Worm (Caenorhabditis elegans) whole organism, L2 larva: ENCODE results near the gene F23D12.3.
A peak's percentile ranks its signal among the peaks of the same experiment; 100 is the strongest.

Experiments used
- C34F6.9 ChIP-seq: fragments of 150-350 bp; optimal IDR thresholded peaks from 2 replicates; lab custom pipeline; 2014; ENCODE audit warnings: missing biosample characterization, missing genetic modification characterization
- F13H6.1 ChIP-seq: sonication (generic microtip); optimal IDR thresholded peaks from 2 replicates; lab custom pipeline; 2016; ENCODE audit warnings: missing genetic modification characterization, missing compliant biosample characterization
- R02D3.7 ChIP-seq: fragments of 150-350 bp; optimal IDR thresholded peaks from 2 replicates; lab custom pipeline; 2014; ENCODE audit warnings: missing biosample characterization, missing genetic modification characterization
- Y55F3AM.14 ChIP-seq: fragments of 200-800 bp; sonication (Bioruptor generic); optimal IDR thresholded peaks from 2 replicates; lab custom pipeline; 2018; ENCODE audit warnings: mild to moderate bottlenecking, missing genetic modification characterization, missing compliant biosample characterization
- ZK546.5 ChIP-seq: sonication (generic microtip); optimal IDR thresholded peaks from 2 replicates; lab custom pipeline; 2017; ENCODE audit warnings: missing biosample characterization, missing genetic modification characterization
- alr-1 ChIP-seq: fragments of 150-350 bp; optimal IDR thresholded peaks from 2 replicates; lab custom pipeline; 2014; ENCODE audit warnings: missing biosample characterization, missing genetic modification characterization
- aly-2 ChIP-seq: fragments of 150-350 bp; optimal IDR thresholded peaks from 2 replicates; lab custom pipeline; 2014; ENCODE audit warnings: missing biosample characterization, missing genetic modification characterization
- ama-1 ChIP-seq: fragments of 150-350 bp; optimal IDR thresholded peaks from 2 replicates; lab custom pipeline; 2018; ENCODE audit warnings: inconsistent platforms
- blmp-1 ChIP-seq: sonication (generic microtip); optimal IDR thresholded peaks from 2 replicates; lab custom pipeline; 2017; ENCODE audit warnings: missing genetic modification characterization, mild to moderate bottlenecking, missing compliant biosample characterization, antibody characterized with exemption, moderate library complexity; ENCODE audit not compliant: insufficient read depth
- ceh-16 ChIP-seq: fragments of 150-350 bp; optimal IDR thresholded peaks from 2 replicates; lab custom pipeline; 2014; ENCODE audit warnings: missing biosample characterization, missing genetic modification characterization
- ceh-82 ChIP-seq: fragments of 150-350 bp; optimal IDR thresholded peaks from 2 replicates; lab custom pipeline; 2014; ENCODE audit warnings: missing biosample characterization, missing genetic modification characterization
- crh-2 ChIP-seq: sonication (generic microtip); optimal IDR thresholded peaks from 2 replicates; lab custom pipeline; 2017; ENCODE audit warnings: missing biosample characterization, missing genetic modification characterization
- dmd-4 ChIP-seq: sonication (generic microtip); optimal IDR thresholded peaks from 2 replicates; lab custom pipeline; 2017; ENCODE audit warnings: missing biosample characterization, missing genetic modification characterization
- egl-27 ChIP-seq: sonication (generic microtip); optimal IDR thresholded peaks from 3 replicates; lab custom pipeline; 2017; ENCODE audit warnings: missing biosample characterization, missing genetic modification reagents, missing genetic modification characterization
- elt-1 ChIP-seq: fragments of 150-350 bp; optimal IDR thresholded peaks from 2 replicates; lab custom pipeline; 2014; ENCODE audit warnings: missing biosample characterization, missing genetic modification characterization
- elt-3 ChIP-seq: sonication (generic microtip); optimal IDR thresholded peaks from 2 replicates; lab custom pipeline; 2017; ENCODE audit warnings: missing biosample characterization, missing genetic modification characterization
- fos-1 ChIP-seq: fragments of 150-350 bp; optimal IDR thresholded peaks from 2 replicates; lab custom pipeline; 2014; ENCODE audit warnings: missing biosample characterization, missing genetic modification characterization
- gmeb-1 ChIP-seq: fragments of 150-350 bp; optimal IDR thresholded peaks from 2 replicates; lab custom pipeline; 2014; ENCODE audit warnings: missing biosample characterization, missing genetic modification characterization
- lin-11 ChIP-seq: fragments of 150-350 bp; sonication (generic microtip); optimal IDR thresholded peaks from 2 replicates; lab custom pipeline; 2014; ENCODE audit warnings: missing biosample characterization, missing genetic modification characterization, inconsistent platforms, mixed read lengths
- lin-13 ChIP-seq: fragments of 150-350 bp; optimal IDR thresholded peaks from 2 replicates; lab custom pipeline; 2014; ENCODE audit warnings: missing biosample characterization, missing genetic modification reagents, missing genetic modification characterization
- lin-39 ChIP-seq: fragments of 150-350 bp; optimal IDR thresholded peaks from 2 replicates; lab custom pipeline; 2014; ENCODE audit warnings: missing biosample characterization, missing genetic modification reagents, missing genetic modification characterization
- lsy-2 ChIP-seq, 2 experiments: fragments of 150-350 bp in 1 of 2; sonication (generic microtip) in 1 of 2; optimal IDR thresholded peaks; 2 replicates each; lab custom pipeline; 2014 to 2017; ENCODE audit warnings: missing biosample characterization in 2 of 2, missing genetic modification characterization in 2 of 2
- mab-5 ChIP-seq: fragments of 150-350 bp; optimal IDR thresholded peaks from 2 replicates; lab custom pipeline; 2014; ENCODE audit warnings: missing biosample characterization, missing genetic modification characterization
- mbf-1 ChIP-seq: sonication (generic microtip); optimal IDR thresholded peaks from 2 replicates; lab custom pipeline; 2017; ENCODE audit warnings: missing biosample characterization, missing genetic modification characterization
- mdl-1 ChIP-seq, 2 experiments: fragments of 150-350 bp in 1 of 2; sonication (generic microtip) in 1 of 2; optimal IDR thresholded peaks; 2 replicates each; lab custom pipeline; 2017; ENCODE audit warnings: missing biosample characterization in 2 of 2, missing genetic modification characterization in 2 of 2
- nhr-10 ChIP-seq: sonication (generic microtip); optimal IDR thresholded peaks from 2 replicates; lab custom pipeline; 2017; ENCODE audit warnings: missing biosample characterization, missing genetic modification characterization
- nhr-11 ChIP-seq: fragments of 150-350 bp; optimal IDR thresholded peaks from 2 replicates; lab custom pipeline; 2014; ENCODE audit warnings: missing biosample characterization, missing genetic modification characterization
- nhr-12 ChIP-seq: fragments of 150-350 bp; optimal IDR thresholded peaks from 2 replicates; lab custom pipeline; 2014; ENCODE audit warnings: missing biosample characterization, missing genetic modification characterization
- nhr-129 ChIP-seq: fragments of 150-350 bp; optimal IDR thresholded peaks from 2 replicates; lab custom pipeline; 2014; ENCODE audit warnings: missing biosample characterization, missing genetic modification characterization
- nhr-21 ChIP-seq: fragments of 150-350 bp; optimal IDR thresholded peaks from 2 replicates; lab custom pipeline; 2014; ENCODE audit warnings: missing biosample characterization, missing genetic modification characterization
- nhr-23 ChIP-seq: fragments of 150-350 bp; optimal IDR thresholded peaks from 2 replicates; lab custom pipeline; 2014; ENCODE audit warnings: missing biosample characterization, missing genetic modification reagents, missing genetic modification characterization
- nhr-237 ChIP-seq: fragments of 150-350 bp; optimal IDR thresholded peaks from 2 replicates; lab custom pipeline; 2014; ENCODE audit warnings: missing biosample characterization, missing genetic modification characterization
- nhr-25 ChIP-seq: fragments of 150-350 bp; sonication (generic microtip); optimal IDR thresholded peaks from 3 replicates; lab custom pipeline; 2014; ENCODE audit warnings: missing biosample characterization, missing genetic modification characterization
- nhr-6 ChIP-seq: fragments of 150-350 bp; optimal IDR thresholded peaks from 2 replicates; lab custom pipeline; 2014; ENCODE audit warnings: missing biosample characterization, missing genetic modification characterization
- nhr-77 ChIP-seq: fragments of 150-350 bp; optimal IDR thresholded peaks from 2 replicates; lab custom pipeline; 2014; ENCODE audit warnings: missing biosample characterization, missing genetic modification characterization
- peb-1 ChIP-seq: fragments of 150-350 bp; optimal IDR thresholded peaks from 2 replicates; lab custom pipeline; 2014; ENCODE audit warnings: missing biosample characterization, missing genetic modification characterization
- sem-4 ChIP-seq: fragments of 150-350 bp; optimal IDR thresholded peaks from 2 replicates; lab custom pipeline; 2014; ENCODE audit warnings: missing biosample characterization, missing genetic modification reagents, missing genetic modification characterization
- skn-1 ChIP-seq: sonication (generic microtip); optimal IDR thresholded peaks from 2 replicates; lab custom pipeline; 2017; ENCODE audit warnings: missing biosample characterization, missing genetic modification characterization
- sma-3 ChIP-seq: sonication (generic microtip); optimal IDR thresholded peaks from 2 replicates; lab custom pipeline; 2016; ENCODE audit warnings: missing genetic modification reagents, missing genetic modification characterization, missing compliant biosample characterization
- sma-9 ChIP-seq, 2 experiments: fragments of 150-350 bp in 1 of 2; sonication (generic microtip) in 1 of 2; optimal IDR thresholded peaks; 2 replicates each; lab custom pipeline; 2014 to 2016; ENCODE audit warnings: missing genetic modification characterization in 2 of 2, mild to moderate bottlenecking in 1 of 2, missing biosample characterization in 1 of 2, missing compliant biosample characterization in 1 of 2, missing genetic modification reagents in 1 of 2, moderate library complexity in 1 of 2
- snpc-4 ChIP-seq: fragments of 150-350 bp; optimal IDR thresholded peaks from 2 replicates; lab custom pipeline; 2014; ENCODE audit warnings: missing biosample characterization, missing genetic modification characterization
- unc-39 ChIP-seq: fragments of 150-350 bp; optimal IDR thresholded peaks from 2 replicates; lab custom pipeline; 2014; ENCODE audit warnings: missing biosample characterization, missing genetic modification characterization
- unc-55 ChIP-seq: fragments of 150-350 bp; sonication (generic microtip); optimal IDR thresholded peaks from 3 replicates; lab custom pipeline; 2014; ENCODE audit warnings: missing biosample characterization, missing genetic modification reagents, missing genetic modification characterization
- unc-62 ChIP-seq: fragments of 150-350 bp; optimal IDR thresholded peaks from 2 replicates; lab custom pipeline; 2014; ENCODE audit warnings: missing biosample characterization, missing genetic modification reagents, missing genetic modification characterization
- zag-1 ChIP-seq: fragments of 150-350 bp; optimal IDR thresholded peaks from 2 replicates; lab custom pipeline; 2014; ENCODE audit warnings: missing biosample characterization, missing genetic modification characterization
- ztf-1 ChIP-seq: fragments of 200-800 bp; sonication (Bioruptor generic); conservative IDR thresholded peaks from 2 replicates; pipeline ENCODE4 v1.3.6; 2022; ENCODE audit warnings: missing genetic modification characterization, missing compliant biosample characterization
- ztf-11 ChIP-seq: sonication (generic microtip); optimal IDR thresholded peaks from 2 replicates; lab custom pipeline; 2017; ENCODE audit warnings: missing biosample characterization, missing genetic modification characterization
- ztf-4 ChIP-seq: fragments of 150-350 bp; optimal IDR thresholded peaks from 2 replicates; lab custom pipeline; 2014; ENCODE audit warnings: missing biosample characterization, missing genetic modification characterization

Gene F23D12.3

DNA sequence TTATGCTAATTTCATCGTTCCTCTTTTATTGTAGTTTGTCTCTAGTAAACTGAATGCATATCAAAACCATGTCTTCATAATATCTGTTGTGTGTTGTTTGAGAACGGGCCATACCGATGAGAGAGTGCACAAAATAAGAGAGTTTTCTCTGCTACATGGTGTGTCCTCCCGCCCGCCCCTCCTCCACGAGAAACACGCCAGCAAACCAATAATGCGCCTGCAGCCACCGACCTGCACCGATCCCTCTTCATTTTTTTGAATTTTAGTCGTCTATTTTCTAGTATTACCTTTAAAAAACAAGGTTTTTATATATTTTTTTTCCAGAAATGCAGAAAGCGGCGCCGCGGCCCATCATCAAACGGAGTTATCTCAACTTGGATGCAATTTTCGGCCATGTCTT lies 37.8 kb downstream of the F23D12.3 start, which contains the start of gene gfi-3:
TSS of gene gfi-3 (plus strand) at position 325 of the 400 bp plus-strand sequence.
- TF ChIP-seq Y55F3AM.14 = peak; percentile 8
- peak; percentile 13 for TF ChIP-seq zag-1 (tag; lab: Kevin White, UChicago)
- no peak for TF ChIP-seq ZK546.5 (tag; lab: Kevin White, UChicago)
- peak; percentile 58 to 84 for TF ChIP-seq lsy-2 (tag; optimal IDR thresholded peaks at IDR 0.05; lab: Kevin White, UChicago)
- TF ChIP-seq nhr-6 (tag; lab: Kevin White, UChicago) = peak; percentile 48
- TF ChIP-seq nhr-77 (tag; lab: Kevin White, UChicago) = no peak
- peak; percentile 84 for TF ChIP-seq sma-3
- no peak for TF ChIP-seq nhr-10 (tag; lab: Kevin White, UChicago)
- TF ChIP-seq ama-1 (lab: Kevin White, UChicago) = no peak
- TF ChIP-seq snpc-4 (tag; lab: Kevin White, UChicago) = peak; percentile 89
- TF ChIP-seq blmp-1 (tag; lab: Kevin White, UChicago) = peak; percentile 25
- peak; percentile 62 for TF ChIP-seq C34F6.9
- no peak for TF ChIP-seq nhr-23 (tag; lab: Kevin White, UChicago)
- TF ChIP-seq ceh-16 = peak; percentile 69
- no peak for TF ChIP-seq peb-1 (tag; lab: Kevin White, UChicago)
- TF ChIP-seq alr-1 (tag; lab: Kevin White, UChicago) = no peak
- no peak for TF ChIP-seq dmd-4 (tag; lab: Kevin White, UChicago)
- TF ChIP-seq aly-2 (tag; lab: Kevin White, UChicago) = no peak
- no peak for TF ChIP-seq nhr-11 (tag; lab: Kevin White, UChicago)
- TF ChIP-seq sem-4 (tag; lab: Kevin White, UChicago) = peak; percentile 59
- TF ChIP-seq R02D3.7 (tag; lab: Kevin White, UChicago) = no peak
- no peak for TF ChIP-seq elt-3 (tag; lab: Kevin White, UChicago)
- no peak for TF ChIP-seq ztf-1 (GFP tag; lab: Robert Waterston, UW)
- peak; percentile 85 for TF ChIP-seq crh-2 (tag; lab: Kevin White, UChicago)
- peak; percentile 84 for TF ChIP-seq sma-9 (GFP tag; optimal IDR thresholded peaks at IDR 0.05; lab: Kevin White, UChicago)
- TF ChIP-seq sma-9 (tag; optimal IDR thresholded peaks at IDR 0.05; lab: Kevin White, UChicago) = no peak
- peak; percentile 89 for TF ChIP-seq F13H6.1
- TF ChIP-seq elt-1 = no peak
- TF ChIP-seq unc-55 (GFP tag; lab: Kevin White, UChicago) = peak; percentile 79
- TF ChIP-seq lin-39 (tag; lab: Kevin White, UChicago) = no peak
- peak; percentile 82 for TF ChIP-seq mab-5 (tag; lab: Kevin White, UChicago)
- peak; percentile 80 for TF ChIP-seq nhr-129
- peak; percentile 80 for TF ChIP-seq nhr-21
- TF ChIP-seq nhr-25 (tag; lab: Kevin White, UChicago) = peak; percentile 82
- peak; percentile 77 for TF ChIP-seq egl-27 (tag; lab: Kevin White, UChicago)
- no peak for TF ChIP-seq unc-62 (GFP tag; lab: Kevin White, UChicago)
- peak; percentile 84 for TF ChIP-seq lin-11 (tag; lab: Kevin White, UChicago)
- TF ChIP-seq lin-13 (GFP tag; lab: Kevin White, UChicago) = peak; percentile 89
- TF ChIP-seq fos-1 (tag; lab: Kevin White, UChicago) = peak; percentile 73
- no peak for TF ChIP-seq ztf-11
- no peak for TF ChIP-seq ceh-82 (tag; lab: Kevin White, UChicago)
- TF ChIP-seq gmeb-1 (tag; lab: Kevin White, UChicago) = peak; percentile 79
- TF ChIP-seq nhr-12 = no peak
- TF ChIP-seq ztf-4 = peak; percentile 36
- no peak for TF ChIP-seq skn-1
- peak; percentile 0 to 48 for TF ChIP-seq mdl-1 (tag; optimal IDR thresholded peaks at IDR 0.05; lab: Kevin White, UChicago)
- TF ChIP-seq mbf-1 (tag; lab: Kevin White, UChicago) = no peak
- TF ChIP-seq unc-39 (tag; lab: Kevin White, UChicago) = no peak
- no peak for TF ChIP-seq nhr-237
